Worm (Caenorhabditis elegans) whole organism, L1 larva: ENCODE data around the gene F31D5.7.

ENCODE experiments used
- C16A3.4 ChIP-seq: fragments of 150-350 bp; optimal IDR thresholded peaks from 2 replicates; lab custom pipeline; 2014; ENCODE audit warnings: missing biosample characterization, missing genetic modification characterization
- Y116A8C.19 ChIP-seq: sonication (generic microtip); optimal IDR thresholded peaks from 2 replicates; lab custom pipeline; 2016; ENCODE audit warnings: missing compliant biosample characterization, missing genetic modification characterization, borderline replicate concordance
- aha-1 ChIP-seq: fragments of 150-350 bp; optimal IDR thresholded peaks from 2 replicates; lab custom pipeline; 2014; ENCODE audit warnings: missing biosample characterization, missing genetic modification characterization
- blmp-1 ChIP-seq: fragments of 150-350 bp; optimal IDR thresholded peaks from 2 replicates; lab custom pipeline; 2014; ENCODE audit warnings: missing biosample characterization, missing genetic modification characterization
- ceh-63 ChIP-seq: fragments of 200-800 bp; sonication (Bioruptor generic); optimal IDR thresholded peaks from 2 replicates; lab custom pipeline; 2018; ENCODE audit warnings: mild to moderate bottlenecking, missing genetic modification characterization, missing compliant biosample characterization
- ceh-8 ChIP-seq: fragments of 200-800 bp; sonication (Bioruptor generic); optimal IDR thresholded peaks from 2 replicates; lab custom pipeline; 2018; ENCODE audit warnings: mild to moderate bottlenecking, missing genetic modification characterization, moderate library complexity, missing compliant biosample characterization
- ceh-82 ChIP-seq, 3 experiments: fragments of 150-350 bp in 1 of 3; sonication (generic microtip) in 2 of 3; optimal IDR thresholded peaks; 2 replicates each; lab custom pipeline; 2014 to 2017; ENCODE audit warnings: missing biosample characterization in 3 of 3, missing genetic modification characterization in 3 of 3
- ceh-90 ChIP-seq: sonication (generic microtip); optimal IDR thresholded peaks from 2 replicates; lab custom pipeline; 2016; ENCODE audit warnings: missing genetic modification characterization, missing compliant biosample characterization
- dsc-1 ChIP-seq: sonication (generic microtip); optimal IDR thresholded peaks from 2 replicates; lab custom pipeline; 2016; ENCODE audit warnings: mild to moderate bottlenecking, missing genetic modification characterization, missing compliant biosample characterization
- efl-1 ChIP-seq, 4 experiments: fragments of 150-350 bp; optimal IDR thresholded peaks in 3 of 4; peaks in 1 of 4; 1 replicate in 1 of 4; 2 replicates in 3 of 4; lab custom pipeline; 2014; ENCODE audit warnings: missing biosample characterization in 2 of 4, missing genetic modification characterization in 2 of 4, missing genetic modification reagents in 2 of 4
- ets-5 ChIP-seq: fragments of 200-800 bp; sonication (Bioruptor generic); IDR thresholded peaks from 2 replicates; pipeline ENCODE4 v1.3.6; 2022; ENCODE audit warnings: missing genetic modification characterization, missing compliant biosample characterization
- fkh-10 ChIP-seq: sonication (generic microtip); optimal IDR thresholded peaks from 2 replicates; lab custom pipeline; 2017; ENCODE audit warnings: missing biosample characterization, missing genetic modification reagents, missing genetic modification characterization
- fkh-4 ChIP-seq: sonication (generic microtip); optimal IDR thresholded peaks from 2 replicates; lab custom pipeline; 2016; ENCODE audit warnings: missing compliant biosample characterization, missing genetic modification characterization, borderline replicate concordance
- grh-1 ChIP-seq: fragments of 200-800 bp; sonication (Bioruptor generic); IDR thresholded peaks from 2 replicates; pipeline ENCODE4 v1.3.6; 2022; ENCODE audit warnings: missing genetic modification reagents, missing genetic modification characterization, missing compliant biosample characterization
- hlh-4 ChIP-seq: sonication (generic microtip); optimal IDR thresholded peaks from 2 replicates; lab custom pipeline; 2016; ENCODE audit warnings: mild to moderate bottlenecking, missing genetic modification characterization, missing compliant biosample characterization
- irx-1 ChIP-seq: sonication (generic microtip); optimal IDR thresholded peaks from 2 replicates; lab custom pipeline; 2016; ENCODE audit warnings: missing genetic modification characterization, missing compliant biosample characterization
- isw-1 ChIP-seq: fragments of 200-800 bp; sonication (Bioruptor generic); IDR thresholded peaks from 2 replicates; pipeline ENCODE4 v1.3.6; 2022; ENCODE audit warnings: missing genetic modification characterization, missing compliant biosample characterization
- jun-1 ChIP-seq: fragments of 150-350 bp; optimal IDR thresholded peaks from 2 replicates; lab custom pipeline; 2014; ENCODE audit warnings: missing biosample characterization, missing genetic modification reagents, missing genetic modification characterization
- lin-14 ChIP-seq: fragments of 200-800 bp; sonication (Bioruptor generic); optimal IDR thresholded peaks from 2 replicates; lab custom pipeline; 2018; ENCODE audit warnings: mild to moderate bottlenecking, missing genetic modification characterization, moderate library complexity, missing compliant biosample characterization
- lin-35 ChIP-seq, 2 experiments: fragments of 150-350 bp; optimal IDR thresholded peaks; 2 replicates each; lab custom pipeline; 2014; ENCODE audit warnings: missing biosample characterization in 2 of 2, missing genetic modification characterization in 2 of 2, missing genetic modification reagents in 2 of 2
- lin-39 ChIP-seq: fragments of 150-350 bp; optimal IDR thresholded peaks from 2 replicates; lab custom pipeline; 2014; ENCODE audit warnings: missing biosample characterization, missing genetic modification reagents, missing genetic modification characterization
- lsy-2 ChIP-seq, 2 experiments: fragments of 150-350 bp; optimal IDR thresholded peaks; 2 replicates each; lab custom pipeline; 2014; ENCODE audit warnings: missing biosample characterization in 2 of 2, missing genetic modification characterization in 2 of 2
- mdl-1 ChIP-seq, 2 experiments: fragments of 150-350 bp; optimal IDR thresholded peaks; 2 replicates each; lab custom pipeline; 2014 to 2017; ENCODE audit warnings: missing biosample characterization in 2 of 2, missing genetic modification characterization in 2 of 2, inconsistent platforms in 1 of 2
- mep-1 ChIP-seq: fragments of 150-350 bp; optimal IDR thresholded peaks from 2 replicates; lab custom pipeline; 2014; ENCODE audit warnings: missing biosample characterization, missing genetic modification characterization
- nhr-12 ChIP-seq: sonication (generic microtip); optimal IDR thresholded peaks from 2 replicates; lab custom pipeline; 2017; ENCODE audit warnings: missing biosample characterization, missing genetic modification characterization
- nhr-19 ChIP-seq: fragments of 200-800 bp; sonication (Bioruptor generic); conservative IDR thresholded peaks from 2 replicates; pipeline ENCODE4 v1.3.6; 2022; ENCODE audit warnings: missing genetic modification characterization, missing compliant biosample characterization
- nhr-20 ChIP-seq: sonication (generic microtip); optimal IDR thresholded peaks from 2 replicates; lab custom pipeline; 2016; ENCODE audit warnings: mild to moderate bottlenecking, missing genetic modification characterization, missing compliant biosample characterization
- nhr-28 ChIP-seq: fragments of 150-350 bp; optimal IDR thresholded peaks from 2 replicates; lab custom pipeline; 2014; ENCODE audit warnings: missing biosample characterization, missing genetic modification characterization
- nhr-85 ChIP-seq: sonication (generic microtip); peaks from one replicate; lab custom pipeline; 2016; ENCODE audit warnings: missing genetic modification characterization, inconsistent platforms, missing compliant biosample characterization
- nhr-90 ChIP-seq: sonication (generic microtip); optimal IDR thresholded peaks from 2 replicates; lab custom pipeline; 2016; ENCODE audit warnings: mild to moderate bottlenecking, missing genetic modification characterization, missing compliant biosample characterization; ENCODE audit not compliant: poor library complexity
- pax-3 ChIP-seq: fragments of 200-800 bp; sonication (Bioruptor generic); optimal IDR thresholded peaks from 2 replicates; lab custom pipeline; 2018; ENCODE audit warnings: mild to moderate bottlenecking, missing genetic modification characterization, moderate library complexity, missing compliant biosample characterization
- pqm-1 ChIP-seq: sonication (generic microtip); optimal IDR thresholded peaks from 3 replicates; lab custom pipeline; 2017; ENCODE audit warnings: missing biosample characterization, missing genetic modification characterization
- snpc-4 ChIP-seq: fragments of 150-350 bp; optimal IDR thresholded peaks from 2 replicates; lab custom pipeline; 2014; ENCODE audit warnings: missing biosample characterization, missing genetic modification characterization
- snu-23 ChIP-seq: sonication (generic microtip); optimal IDR thresholded peaks from 2 replicates; lab custom pipeline; 2016; ENCODE audit warnings: missing genetic modification characterization, missing compliant biosample characterization
- tbx-2 ChIP-seq: sonication (generic microtip); optimal IDR thresholded peaks from 2 replicates; lab custom pipeline; 2016; ENCODE audit warnings: missing genetic modification characterization, missing compliant biosample characterization
- tlp-1 ChIP-seq: fragments of 150-350 bp; optimal IDR thresholded peaks from 2 replicates; lab custom pipeline; 2014; ENCODE audit warnings: missing biosample characterization, missing genetic modification characterization
- vab-15 ChIP-seq: sonication (generic microtip); optimal IDR thresholded peaks from 2 replicates; lab custom pipeline; 2017; ENCODE audit warnings: missing genotype, mild to moderate bottlenecking, missing genetic modification characterization, missing compliant biosample characterization
- xbp-1 ChIP-seq: sonication (generic microtip); optimal IDR thresholded peaks from 2 replicates; lab custom pipeline; 2016; ENCODE audit warnings: missing genetic modification characterization, missing compliant biosample characterization
- ztf-11 ChIP-seq, 2 experiments: sonication (generic microtip); optimal IDR thresholded peaks; 2 replicates each; lab custom pipeline; 2016 to 2017; ENCODE audit warnings: missing genetic modification characterization in 2 of 2, missing biosample characterization in 1 of 2, missing compliant biosample characterization in 1 of 2

The F31D5.7 gene

ce11 chrII:4237701-4238214, 26.5 kb downstream of the F31D5.7 start, which contains the start of the genes fbxc-44 and C16A11.2 (continued):
- TF ChIP-seq lin-35 (GFP tag; optimal IDR thresholded peaks at IDR 0.05; lab: Kevin White, UChicago) (peak in 1 of 2 experiments; percentile 39), C16A3.4 (tag; lab: Kevin White, UChicago) (peak; percentile 33), nhr-90 (tag; lab: Kevin White, UChicago) (peak; percentile 46), ceh-90 (tag; lab: Kevin White, UChicago) (no peak), tbx-2 (tag; lab: Kevin White, UChicago) (peak; percentile 33), vab-15 (tag; lab: Kevin White, UChicago) (no peak), grh-1 (GFP tag; lab: Robert Waterston, UW) (no peak)

- TF ChIP-seq efl-1 (optimal IDR thresholded peaks at IDR 0.05; lab: Kevin White, UChicago), result no peak
- peak in 1 of 2 experiments; percentile 21 for TF ChIP-seq efl-1 (GFP tag; optimal IDR thresholded peaks at IDR 0.05 in 1 of 2; lab: Kevin White, UChicago)
- TF ChIP-seq lsy-2 (tag; optimal IDR thresholded peaks at IDR 0.05; lab: Kevin White, UChicago), result no peak
These were observed 27.8 kb downstream of the F31D5.7 start for ce11 chrII:4238963-4239362.

ce11 chrII:4244959-4245358, 33.7 kb downstream of the F31D5.7 start:
- TF ChIP-seq aha-1 (tag; lab: Kevin White, UChicago) (no peak), lin-39 (tag; lab: Kevin White, UChicago) (no peak), xbp-1 (tag; lab: Kevin White, UChicago) (no peak), mep-1 (no peak), nhr-20 (tag; lab: Kevin White, UChicago) (no peak), irx-1 (tag; lab: Kevin White, UChicago) (no peak), ceh-8 (GFP tag; lab: Kevin White, UChicago) (no peak), blmp-1 (no peak), snpc-4 (no peak), hlh-4 (tag; lab: Kevin White, UChicago) (no peak), grh-1 (GFP tag; lab: Robert Waterston, UW) (no peak), nhr-19 (GFP tag; lab: Robert Waterston, UW) (no peak), tlp-1 (tag; lab: Kevin White, UChicago) (no peak), nhr-12 (no peak), mdl-1 (tag; optimal IDR thresholded peaks at IDR 0.05; lab: Kevin White, UChicago) (no peak), tbx-2 (tag; lab: Kevin White, UChicago) (no peak), efl-1 (optimal IDR thresholded peaks at IDR 0.05; lab: Kevin White, UChicago) (no peak), efl-1 (GFP tag; optimal IDR thresholded peaks at IDR 0.05 in 1 of 2; lab: Kevin White, UChicago) (no peak)
- TF ChIP-seq, all 84 proteins: peak for 0

ce11 chrII:4246897-4247296, 35.7 kb downstream of the F31D5.7 start, which contains the start of gene gpa-11:
gpa-11 (plus strand) TSS chrII:4247197.
- TF ChIP-seq jun-1 (tag; lab: Kevin White, UChicago), result no peak
- TF ChIP-seq nhr-28 (tag; lab: Kevin White, UChicago), result no peak
- no peak for TF ChIP-seq dsc-1 (tag; lab: Kevin White, UChicago)
- no peak for TF ChIP-seq fkh-4 (tag; lab: Kevin White, UChicago)
- TF ChIP-seq Y116A8C.19, result no peak
- TF ChIP-seq pqm-1 (tag; lab: Kevin White, UChicago), result no peak
- TF ChIP-seq nhr-85 (tag; lab: Kevin White, UChicago), result no peak
- TF ChIP-seq pax-3 (tag; lab: Kevin White, UChicago), result no peak
- TF ChIP-seq ceh-63 (GFP tag; lab: Kevin White, UChicago), result no peak
- no peak for TF ChIP-seq fkh-10
- no peak for TF ChIP-seq isw-1 (GFP tag; lab: Robert Waterston, UW)
- TF ChIP-seq ets-5 (GFP tag; lab: Robert Waterston, UW), result no peak
- no peak for TF ChIP-seq nhr-90 (tag; lab: Kevin White, UChicago)
- TF ChIP-seq lin-35 (GFP tag; optimal IDR thresholded peaks at IDR 0.05; lab: Kevin White, UChicago), result no peak
- TF ChIP-seq blmp-1, result no peak
- no peak for TF ChIP-seq ceh-82 (tag; optimal IDR thresholded peaks at IDR 0.05; lab: Kevin White, UChicago)
- TF ChIP-seq ztf-11 (tag; optimal IDR thresholded peaks at IDR 0.05; lab: Kevin White, UChicago), result no peak
- TF ChIP-seq mep-1, result no peak
- TF ChIP-seq lin-14, result no peak
- no peak for TF ChIP-seq snu-23
